Fruit fly (Drosophila melanogaster): ENCODE results near the gene CG11977.
A peak's percentile ranks its signal among the peaks of the same experiment; 100 is the strongest.

Gene CG11977

dm6 chr3R:8947757-8948428 lies 49.6 kb upstream of the CG11977 start (continued):
- TF ChIP-seq CG11504 (tag; optimal IDR thresholded peaks at IDR 0.05) = peak; percentile 58
- 0 out of 3 replicates have a peak, but pooled peaks have one; percentile 30 for TF ChIP-seq CG17361 (GFP tag; IDR thresholded peaks at IDR 0.05)
- peak; percentile 54 for TF ChIP-seq dmrt99B (tag; optimal IDR thresholded peaks at IDR 0.05)
- peak; percentile 25 for TF ChIP-seq Sox100B (GFP tag; optimal IDR thresholded peaks at IDR 0.05)
- TF ChIP-seq CG8388 (GFP tag; optimal IDR thresholded peaks at IDR 0.05) = peak; percentile 38
- TF ChIP-seq CG17829 (tag; optimal IDR thresholded peaks at IDR 0.05) = peak; percentile 13
- no peak for TF ChIP-seq scrt (GFP tag; optimal IDR thresholded peaks at IDR 0.05)
- TF ChIP-seq CG6765 (GFP tag; optimal IDR thresholded peaks at IDR 0.05) = no peak
- peak; percentile 22 for TF ChIP-seq CG8924 (tag; optimal IDR thresholded peaks at IDR 0.05)
- no peak for TF ChIP-seq D (optimal IDR thresholded peaks at IDR 0.05)
- peak; percentile 3 for TF ChIP-seq D (GFP tag; optimal IDR thresholded peaks at IDR 0.05)
- TF ChIP-seq CG18599 (GFP tag; optimal IDR thresholded peaks at IDR 0.05) = no peak
- 0 out of 3 replicates have a peak, but pooled peaks have one; percentile 17 for TF ChIP-seq row (GFP tag; IDR thresholded peaks at IDR 0.05)
- peak; percentile 39 for TF ChIP-seq CG7839 (tag; optimal IDR thresholded peaks at IDR 0.05)
- TF ChIP-seq CG15601 (tag; optimal IDR thresholded peaks at IDR 0.05) = peak; percentile 24
- peak; percentile 15 for TF ChIP-seq grau (tag; optimal IDR thresholded peaks at IDR 0.05)
- TF ChIP-seq Hr51 (GFP tag; optimal IDR thresholded peaks at IDR 0.05) = peak in 1 of 2 experiments; percentile 33
- TF ChIP-seq CG13296 (GFP tag; optimal IDR thresholded peaks at IDR 0.05) = no peak
- TF ChIP-seq Oli (tag; optimal IDR thresholded peaks at IDR 0.05) = peak; percentile 11

dm6 chr3R:8948855-8949254 lies 48.6 kb upstream of the CG11977 start:
- peak; percentile 17; the same call in 1 of the 2 replicates for TF ChIP-seq Xrp1 (GFP tag; IDR thresholded peaks at IDR 0.05)
- TF ChIP-seq Bteb2 (GFP tag; optimal IDR thresholded peaks at IDR 0.05) = no peak
- TF ChIP-seq Ada2b (GFP tag; IDR thresholded peaks at IDR 0.05) = no peak
- TF ChIP-seq CG2712 (tag; optimal IDR thresholded peaks at IDR 0.05) = peak; percentile 21
- no peak for TF ChIP-seq Max (GFP tag; optimal IDR thresholded peaks at IDR 0.05)
- TF ChIP-seq trem (tag; optimal IDR thresholded peaks at IDR 0.05) = peak; percentile 8
- TF ChIP-seq vfl (GFP tag; optimal IDR thresholded peaks at IDR 0.05) = no peak
- TF ChIP-seq CG18262 (tag; optimal IDR thresholded peaks at IDR 0.05) = peak; percentile 26
- no peak for TF ChIP-seq Nf-YB (GFP tag; optimal IDR thresholded peaks at IDR 0.05)
- TF ChIP-seq CG10979 (tag; optimal IDR thresholded peaks at IDR 0.05) = peak; percentile 26
- no peak for TF ChIP-seq lilli (GFP tag; optimal IDR thresholded peaks at IDR 0.05)
- 0 out of 2 replicates have a peak, but pooled peaks have one; percentile 10 for TF ChIP-seq CG17328 (GFP tag; IDR thresholded peaks at IDR 0.05)
- TF ChIP-seq scrt (GFP tag; optimal IDR thresholded peaks at IDR 0.05) = no peak
- peak; percentile 22 for TF ChIP-seq gem (tag; optimal IDR thresholded peaks at IDR 0.05)
- TF ChIP-seq lola (GFP tag; optimal IDR thresholded peaks at IDR 0.05) = peak in 1 of 3 experiments; percentile 4
- TF ChIP-seq hkb (optimal IDR thresholded peaks at IDR 0.05) = no peak
- TF ChIP-seq hkb (GFP tag; IDR thresholded peaks at IDR 0.05) = no peak
- TF ChIP-seq Blimp-1 (GFP tag; optimal IDR thresholded peaks at IDR 0.05) = peak; percentile 31
- no peak for TF ChIP-seq Sox102F (GFP tag; optimal IDR thresholded peaks at IDR 0.05)
- TF ChIP-seq phol (tag; optimal IDR thresholded peaks at IDR 0.05) = peak; percentile 6
- no peak for TF ChIP-seq B-H1 (GFP tag; IDR thresholded peaks at IDR 0.05)
- peak in 1 of 2 experiments; percentile 43 for TF ChIP-seq bsh (GFP tag; optimal IDR thresholded peaks at IDR 0.05)
- no peak for TF ChIP-seq CG15073 (GFP tag; optimal IDR thresholded peaks at IDR 0.05)
